Worm (Caenorhabditis elegans): ENCODE data around the gene ooc-3.

- TF ChIP-seq unc-62 (GFP tag; optimal IDR thresholded peaks at IDR 0.05 in 1 of 2) (no peak), unc-62 (tag; optimal IDR thresholded peaks at IDR 0.05) (no peak), zfp-3 (GFP tag; conservative IDR thresholded peaks at IDR 0.05) (no peak), lin-39 (tag; optimal IDR thresholded peaks at IDR 0.05) (no peak), fos-1 (tag; optimal IDR thresholded peaks at IDR 0.05) (no peak), lsy-2 (tag; optimal IDR thresholded peaks at IDR 0.05) (no peak), nhr-10 (tag; optimal IDR thresholded peaks at IDR 0.05) (no peak), zip-2 (tag; optimal IDR thresholded peaks at IDR 0.05) (no peak), F49E8.2 (tag; optimal IDR thresholded peaks at IDR 0.05; ENCODE audit: borderline replicate concordance) (no peak)
Observed at ce11 chrII:11535924-11536323, 40.8 kb upstream of the ooc-3 start.

Data from whole organism, L4 larva.